Worm (Caenorhabditis elegans): ENCODE data around the gene srx-90.

srx-90 gene

ce11 chrV:11593427-11593826 is 12.5 kb downstream of the srx-90 start, which contains the start of gene srx-80:
TSS of gene srx-80 (plus strand) at chrV:11593727.
- TF ChIP-seq snpc-4 (tag; optimal IDR thresholded peaks at IDR 0.05), result no peak
- no peak for TF ChIP-seq ham-2 (GFP tag; optimal IDR thresholded peaks at IDR 0.05)
- TF ChIP-seq nhr-28 (tag; optimal IDR thresholded peaks at IDR 0.05), result no peak
- no peak for TF ChIP-seq lin-32 (GFP tag; optimal IDR thresholded peaks at IDR 0.05)
- TF ChIP-seq zip-8 (tag; optimal IDR thresholded peaks at IDR 0.05), result no peak
- no peak for TF ChIP-seq ces-1 (GFP tag; optimal IDR thresholded peaks at IDR 0.05)
- TF ChIP-seq nhr-12 (tag; optimal IDR thresholded peaks at IDR 0.05), result no peak
- TF ChIP-seq lsy-2 (tag; optimal IDR thresholded peaks at IDR 0.05), result no peak
- no peak for TF ChIP-seq tbx-8 (GFP tag; optimal IDR thresholded peaks at IDR 0.05)
- TF ChIP-seq pha-4 (tag; optimal IDR thresholded peaks at IDR 0.05), result no peak
- no peak for TF ChIP-seq flh-1 (GFP tag; optimal IDR thresholded peaks at IDR 0.05)
- no peak for TF ChIP-seq mab-5 (tag; optimal IDR thresholded peaks at IDR 0.05)
- TF ChIP-seq mls-2 (tag; optimal IDR thresholded peaks at IDR 0.05), result no peak
- TF ChIP-seq nhr-2 (tag; optimal IDR thresholded peaks at IDR 0.05), result no peak
- no peak for TF ChIP-seq nhr-76 (tag; optimal IDR thresholded peaks at IDR 0.05)
- no peak for TF ChIP-seq elt-3 (tag; optimal IDR thresholded peaks at IDR 0.05)
- no peak for TF ChIP-seq drap-1 (GFP tag; optimal IDR thresholded peaks at IDR 0.05)
- TF ChIP-seq M03D4.4 (tag; optimal IDR thresholded peaks at IDR 0.05), result no peak

DNA sequence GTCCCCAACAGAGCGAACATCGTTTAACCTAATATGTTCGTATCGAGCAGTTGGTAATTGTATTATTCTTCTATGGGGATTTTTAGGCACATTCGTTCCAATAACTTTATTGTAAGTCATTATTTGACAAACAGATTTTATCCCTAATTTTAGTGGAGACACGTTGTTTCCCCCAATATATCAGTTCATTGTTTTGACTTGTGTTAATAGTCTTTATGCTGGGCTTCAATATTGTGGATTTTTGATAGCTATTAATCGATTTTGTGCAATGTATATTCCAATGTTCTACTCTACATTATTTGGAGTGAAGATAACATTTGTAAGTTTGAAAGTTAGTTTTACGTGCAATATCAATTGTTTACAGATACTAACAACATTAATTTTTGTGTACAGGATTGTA is 13.0 kb downstream of the srx-90 start:
- TF ChIP-seq ztf-11 (tag; optimal IDR thresholded peaks at IDR 0.05) (no peak), unc-39 (tag; optimal IDR thresholded peaks at IDR 0.05) (no peak), elt-3 (tag; optimal IDR thresholded peaks at IDR 0.05) (no peak), tbx-8 (GFP tag; optimal IDR thresholded peaks at IDR 0.05) (no peak), pha-4 (tag; optimal IDR thresholded peaks at IDR 0.05) (no peak), ces-1 (GFP tag; optimal IDR thresholded peaks at IDR 0.05) (no peak), zip-8 (tag; optimal IDR thresholded peaks at IDR 0.05) (no peak), bed-3 (GFP tag; optimal IDR thresholded peaks at IDR 0.05) (no peak), hlh-1 (tag; optimal IDR thresholded peaks at IDR 0.05) (no peak)

- TF ChIP-seq nhr-237 (tag; optimal IDR thresholded peaks at IDR 0.05) (no peak), mls-2 (tag; optimal IDR thresholded peaks at IDR 0.05) (no peak), pha-4 (tag; optimal IDR thresholded peaks at IDR 0.05) (no peak), flh-1 (GFP tag; optimal IDR thresholded peaks at IDR 0.05) (no peak), mep-1 (tag; optimal IDR thresholded peaks at IDR 0.05) (no peak)
These were observed 17.9 kb downstream of the srx-90 start, which contains the start of gene srx-84 for ce11 chrV:11598807-11599206. TSS of gene srx-84 (plus strand) at chrV:11599107.

ce11 chrV:11600800-11601199 is 19.9 kb downstream of the srx-90 start, which contains the start of gene F35B12.9:
TSS of gene F35B12.9 (plus strand) at chrV:11601171.
- TF ChIP-seq nhr-12 (tag; optimal IDR thresholded peaks at IDR 0.05) (no peak), unc-62 (GFP tag; optimal IDR thresholded peaks at IDR 0.05) (no peak), elt-3 (tag; optimal IDR thresholded peaks at IDR 0.05) (no peak), mls-2 (tag; optimal IDR thresholded peaks at IDR 0.05) (no peak), M03D4.4 (tag; optimal IDR thresholded peaks at IDR 0.05) (no peak), mep-1 (tag; optimal IDR thresholded peaks at IDR 0.05) (no peak), ceh-43 (GFP tag; optimal IDR thresholded peaks at IDR 0.05) (no peak), nhr-76 (tag; optimal IDR thresholded peaks at IDR 0.05) (no peak), nhr-2 (tag; optimal IDR thresholded peaks at IDR 0.05) (no peak), drap-1 (GFP tag; optimal IDR thresholded peaks at IDR 0.05) (no peak), hlh-1 (tag; optimal IDR thresholded peaks at IDR 0.05) (no peak), elt-1 (tag; optimal IDR thresholded peaks at IDR 0.05; ENCODE audit: borderline replicate concordance, insufficient read depth) (no peak), unc-120 (tag; optimal IDR thresholded peaks at IDR 0.05; ENCODE audit: poor library complexity, severe bottlenecking) (no peak), ces-1 (GFP tag; optimal IDR thresholded peaks at IDR 0.05) (no peak), lin-32 (GFP tag; optimal IDR thresholded peaks at IDR 0.05) (no peak), ham-2 (GFP tag; optimal IDR thresholded peaks at IDR 0.05) (no peak), ceh-83 (GFP tag; optimal IDR thresholded peaks at IDR 0.05) (no peak), unc-39 (tag; optimal IDR thresholded peaks at IDR 0.05) (no peak)

DNA sequence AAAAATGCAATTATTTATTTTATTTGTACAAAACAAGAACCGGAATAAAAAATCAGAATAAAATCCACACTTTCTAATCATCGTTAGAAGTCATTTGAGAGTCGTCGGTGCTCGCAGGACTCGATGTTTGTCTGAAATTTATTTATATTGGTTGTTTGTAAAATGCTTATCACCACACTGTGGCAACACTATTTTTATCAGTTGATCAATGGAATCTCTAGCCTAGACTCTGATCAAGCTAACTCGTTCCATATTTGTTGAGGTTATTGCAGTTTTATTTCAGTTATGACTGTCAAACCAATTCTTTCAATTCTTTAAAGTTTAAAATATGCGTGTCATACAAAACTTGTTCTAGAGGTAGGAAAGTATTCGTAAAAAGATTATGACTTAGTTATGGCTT is 23.6 kb downstream of the srx-90 start, which contains the start of gene dhs-20:
Gene dhs-20 (minus strand): TSS at position 80 of the 400 bp plus-strand sequence.
- TF ChIP-seq blmp-1 (tag; optimal IDR thresholded peaks at IDR 0.05) (no peak), ceh-39 (tag; optimal IDR thresholded peaks at IDR 0.05) (no peak), mls-2 (tag; optimal IDR thresholded peaks at IDR 0.05) (no peak), unc-62 (GFP tag; optimal IDR thresholded peaks at IDR 0.05) (no peak), flh-1 (GFP tag; optimal IDR thresholded peaks at IDR 0.05) (no peak), ham-2 (GFP tag; optimal IDR thresholded peaks at IDR 0.05) (no peak), mab-5 (tag; optimal IDR thresholded peaks at IDR 0.05) (no peak), elt-3 (tag; optimal IDR thresholded peaks at IDR 0.05) (no peak), lsy-2 (tag; optimal IDR thresholded peaks at IDR 0.05) (no peak), zip-8 (tag; optimal IDR thresholded peaks at IDR 0.05) (no peak), elt-1 (tag; optimal IDR thresholded peaks at IDR 0.05; ENCODE audit: borderline replicate concordance, insufficient read depth) (no peak), tbx-8 (GFP tag; optimal IDR thresholded peaks at IDR 0.05) (no peak)
